Fruit fly (Drosophila melanogaster): ENCODE measurements around the gene Art9.

Gene Art9

dm6 chr3R:13977126-13977991 lies 34.1 kb upstream of the Art9 start:
- no peak for TF ChIP-seq psq (optimal IDR thresholded peaks at IDR 0.05)
- TF ChIP-seq insv (optimal IDR thresholded peaks at IDR 0.05): no peak
- no peak for TF ChIP-seq ttk (optimal IDR thresholded peaks at IDR 0.05)
- no peak for TF ChIP-seq Myc (optimal IDR thresholded peaks at IDR 0.05)
- no peak for TF ChIP-seq Sin3A (optimal IDR thresholded peaks at IDR 0.05)
- TF ChIP-seq h (optimal IDR thresholded peaks at IDR 0.05): no peak

dm6 chr3R:13976070-13976492 lies 32.8 kb upstream of the Art9 start:
- TF ChIP-seq insv (optimal IDR thresholded peaks at IDR 0.05): no peak
- no peak for TF ChIP-seq Myc (optimal IDR thresholded peaks at IDR 0.05)
- no peak for TF ChIP-seq ttk (optimal IDR thresholded peaks at IDR 0.05)
- no peak for TF ChIP-seq psq (optimal IDR thresholded peaks at IDR 0.05)
- TF ChIP-seq Sin3A (optimal IDR thresholded peaks at IDR 0.05): no peak
- no peak for TF ChIP-seq h (optimal IDR thresholded peaks at IDR 0.05)

dm6 chr3R:13974741-13975245 lies 31.5 kb upstream of the Art9 start:
- TF ChIP-seq Myc (optimal IDR thresholded peaks at IDR 0.05) (no peak), psq (optimal IDR thresholded peaks at IDR 0.05) (no peak), Sin3A (optimal IDR thresholded peaks at IDR 0.05) (no peak), insv (optimal IDR thresholded peaks at IDR 0.05) (no peak), h (optimal IDR thresholded peaks at IDR 0.05) (no peak), ttk (optimal IDR thresholded peaks at IDR 0.05) (no peak)

- TF ChIP-seq Myc (optimal IDR thresholded peaks at IDR 0.05) (no peak), h (optimal IDR thresholded peaks at IDR 0.05) (no peak), insv (optimal IDR thresholded peaks at IDR 0.05) (no peak), ttk (optimal IDR thresholded peaks at IDR 0.05) (no peak), Sin3A (optimal IDR thresholded peaks at IDR 0.05) (no peak), psq (optimal IDR thresholded peaks at IDR 0.05) (no peak)
Measured at dm6 chr3R:13972653-13973052, 29.4 kb upstream of the Art9 start.

dm6 chr3R:13971728-13972448 lies 28.6 kb upstream of the Art9 start:
- TF ChIP-seq ttk (optimal IDR thresholded peaks at IDR 0.05) (no peak), psq (optimal IDR thresholded peaks at IDR 0.05) (no peak), h (optimal IDR thresholded peaks at IDR 0.05) (no peak), Sin3A (optimal IDR thresholded peaks at IDR 0.05) (no peak), Myc (optimal IDR thresholded peaks at IDR 0.05) (no peak), insv (optimal IDR thresholded peaks at IDR 0.05) (no peak)

- TF ChIP-seq psq (optimal IDR thresholded peaks at IDR 0.05) (no peak), h (optimal IDR thresholded peaks at IDR 0.05) (no peak), Myc (optimal IDR thresholded peaks at IDR 0.05) (no peak), insv (optimal IDR thresholded peaks at IDR 0.05) (no peak), Sin3A (optimal IDR thresholded peaks at IDR 0.05) (no peak), ttk (optimal IDR thresholded peaks at IDR 0.05) (no peak)
Measured at dm6 chr3R:13964513-13964975, 21.3 kb upstream of the Art9 start, which contains the start of gene Orc2. Gene Orc2, plus strand, starts transcription at chr3R:13964885.

dm6 chr3R:13964074-13964473 lies 20.8 kb upstream of the Art9 start, which contains the start of gene Kots:
Gene Kots, minus strand, starts transcription at chr3R:13964174.
- TF ChIP-seq Sin3A (optimal IDR thresholded peaks at IDR 0.05) (no peak), Myc (optimal IDR thresholded peaks at IDR 0.05) (no peak), h (optimal IDR thresholded peaks at IDR 0.05) (no peak), ttk (optimal IDR thresholded peaks at IDR 0.05) (no peak), psq (optimal IDR thresholded peaks at IDR 0.05) (no peak), insv (optimal IDR thresholded peaks at IDR 0.05) (no peak)

dm6 chr3R:13958582-13958981 lies 15.3 kb upstream of the Art9 start, which contains the start of gene Ipp:
Gene Ipp, plus strand, starts transcription at chr3R:13958789.
- TF ChIP-seq insv (optimal IDR thresholded peaks at IDR 0.05) (no peak), Sin3A (optimal IDR thresholded peaks at IDR 0.05) (no peak), h (optimal IDR thresholded peaks at IDR 0.05) (no peak), Myc (optimal IDR thresholded peaks at IDR 0.05) (no peak), psq (optimal IDR thresholded peaks at IDR 0.05) (no peak), ttk (optimal IDR thresholded peaks at IDR 0.05) (no peak)

- no peak for TF ChIP-seq Myc (optimal IDR thresholded peaks at IDR 0.05)
- TF ChIP-seq h (optimal IDR thresholded peaks at IDR 0.05): no peak
- no peak for TF ChIP-seq psq (optimal IDR thresholded peaks at IDR 0.05)
- no peak for TF ChIP-seq insv (optimal IDR thresholded peaks at IDR 0.05)
- no peak for TF ChIP-seq ttk (optimal IDR thresholded peaks at IDR 0.05)
- no peak for TF ChIP-seq Sin3A (optimal IDR thresholded peaks at IDR 0.05)
Measured at dm6 chr3R:13956809-13957351, 13.6 kb upstream of the Art9 start.

dm6 chr3R:13955227-13955626 lies 12.0 kb upstream of the Art9 start:
- no peak for TF ChIP-seq insv (optimal IDR thresholded peaks at IDR 0.05)

dm6 chr3R:13952303-13952702 lies 9.0 kb upstream of the Art9 start:
- TF ChIP-seq h (optimal IDR thresholded peaks at IDR 0.05) (no peak), insv (optimal IDR thresholded peaks at IDR 0.05) (no peak), Myc (optimal IDR thresholded peaks at IDR 0.05) (no peak), ttk (optimal IDR thresholded peaks at IDR 0.05) (no peak), psq (optimal IDR thresholded peaks at IDR 0.05) (no peak), Sin3A (optimal IDR thresholded peaks at IDR 0.05) (no peak)

- no peak for TF ChIP-seq psq (optimal IDR thresholded peaks at IDR 0.05)
- TF ChIP-seq Sin3A (optimal IDR thresholded peaks at IDR 0.05): no peak
- TF ChIP-seq h (optimal IDR thresholded peaks at IDR 0.05): no peak
- no peak for TF ChIP-seq insv (optimal IDR thresholded peaks at IDR 0.05)
- no peak for TF ChIP-seq ttk (optimal IDR thresholded peaks at IDR 0.05)
- no peak for TF ChIP-seq Myc (optimal IDR thresholded peaks at IDR 0.05)
Measured at dm6 chr3R:13951038-13951437, 7.8 kb upstream of the Art9 start, which contains the start of gene CG9926. Gene CG9926, minus strand, starts transcription at chr3R:13951138.
